Worm (Caenorhabditis elegans) whole organism, young adult: ENCODE data around the gene srt-41.

Experiments
- B0019.2 ChIP-seq: fragments of 200-800 bp; sonication (Bioruptor generic); conservative IDR thresholded peaks from 2 replicates; pipeline ENCODE4 v1.3.6; 2022; ENCODE audit warnings: missing genetic modification reagents, missing genetic modification characterization, missing compliant biosample characterization
- B0035.1 ChIP-seq: sonication (generic microtip); optimal IDR thresholded peaks from 2 replicates; lab custom pipeline; 2016; ENCODE audit warnings: missing genetic modification characterization, mild to moderate bottlenecking, missing compliant biosample characterization, missing genotype, missing genetic modification reagents
- F22D6.2 ChIP-seq: sonication (generic microtip); optimal IDR thresholded peaks from 2 replicates; lab custom pipeline; 2016; ENCODE audit warnings: mild to moderate bottlenecking, missing genetic modification characterization, missing compliant biosample characterization
- F33H1.4 ChIP-seq: fragments of 200-800 bp; sonication (Bioruptor generic); IDR thresholded peaks from 2 replicates; pipeline ENCODE4 v1.3.6; 2022; ENCODE audit warnings: missing genetic modification reagents, missing genetic modification characterization, missing compliant biosample characterization
- F52B5.7 ChIP-seq: sonication (generic microtip); optimal IDR thresholded peaks from 2 replicates; lab custom pipeline; 2016; ENCODE audit warnings: mild to moderate bottlenecking, missing genetic modification characterization, missing compliant biosample characterization
- K12H6.12 ChIP-seq: fragments of 200-800 bp; sonication (Bioruptor generic); optimal IDR thresholded peaks from 2 replicates; lab custom pipeline; 2018; ENCODE audit warnings: mild to moderate bottlenecking, missing genetic modification characterization, missing compliant biosample characterization
- T26A5.8 ChIP-seq: sonication (generic microtip); optimal IDR thresholded peaks from 2 replicates; lab custom pipeline; 2016; ENCODE audit warnings: missing genetic modification characterization, missing compliant biosample characterization
- Y67H2A.10 ChIP-seq: fragments of 200-800 bp; sonication (Bioruptor generic); conservative IDR thresholded peaks from 2 replicates; pipeline ENCODE4 v1.3.6; 2022; ENCODE audit warnings: missing genetic modification reagents, missing genetic modification characterization, missing compliant biosample characterization
- Y79H2A.3 ChIP-seq: fragments of 200-800 bp; sonication (Bioruptor generic); conservative IDR thresholded peaks from 2 replicates; pipeline ENCODE4 v1.3.6; 2022; ENCODE audit warnings: missing genetic modification reagents, missing genetic modification characterization, missing compliant biosample characterization
- ama-1 ChIP-seq, 3 experiments: fragments of 150-350 bp in 1 of 3; sonication (generic microtip) in 2 of 3; optimal IDR thresholded peaks; 2 replicates each; lab custom pipeline; 2014 to 2018; ENCODE audit warnings: missing biosample characterization in 2 of 3, missing genetic modification characterization in 2 of 3, missing genetic modification reagents in 2 of 3
- aptf-2 ChIP-seq: fragments of 200-800 bp; sonication (Bioruptor generic); conservative IDR thresholded peaks from 2 replicates; pipeline ENCODE4 v1.3.6; 2022; ENCODE audit warnings: missing genetic modification reagents, missing genetic modification characterization, missing compliant biosample characterization
- atf-7 ChIP-seq: sonication (generic microtip); optimal IDR thresholded peaks from 2 replicates; lab custom pipeline; 2017; ENCODE audit warnings: mild to moderate bottlenecking, missing genetic modification characterization, missing compliant biosample characterization
- ccch-3 ChIP-seq: fragments of 200-800 bp; sonication (Bioruptor generic); optimal IDR thresholded peaks from 2 replicates; lab custom pipeline; 2018; ENCODE audit warnings: mild to moderate bottlenecking, missing genetic modification characterization, missing compliant biosample characterization
- cebp-2 ChIP-seq: fragments of 200-800 bp; sonication (Bioruptor generic); IDR thresholded peaks from 2 replicates; pipeline ENCODE4 v1.3.6; 2022; ENCODE audit warnings: missing genetic modification characterization, missing compliant biosample characterization
- ceh-27 ChIP-seq: fragments of 200-800 bp; sonication (Bioruptor generic); optimal IDR thresholded peaks from 2 replicates; lab custom pipeline; 2018; ENCODE audit warnings: mild to moderate bottlenecking, missing genetic modification characterization, moderate library complexity, missing compliant biosample characterization
- ceh-40 ChIP-seq: fragments of 200-800 bp; sonication (Bioruptor generic); IDR thresholded peaks from 2 replicates; pipeline ENCODE4 v1.3.6; 2022; ENCODE audit warnings: missing genetic modification characterization, missing compliant biosample characterization
- ceh-91 ChIP-seq: fragments of 200-800 bp; sonication (Bioruptor generic); IDR thresholded peaks from 2 replicates; pipeline ENCODE4 v1.3.6; 2022; ENCODE audit warnings: missing genetic modification reagents, missing genetic modification characterization, missing compliant biosample characterization
- chd-7 ChIP-seq: sonication (generic microtip); optimal IDR thresholded peaks from 2 replicates; lab custom pipeline; 2016; ENCODE audit warnings: mild to moderate bottlenecking, missing genetic modification characterization, moderate library complexity, missing compliant biosample characterization
- die-1 ChIP-seq: sonication (generic microtip); optimal IDR thresholded peaks from 2 replicates; lab custom pipeline; 2016; ENCODE audit warnings: missing genotype, mild to moderate bottlenecking, missing genetic modification characterization, missing compliant biosample characterization
- dox-1 ChIP-seq: fragments of 200-800 bp; sonication (Bioruptor generic); IDR thresholded peaks from 2 replicates; pipeline ENCODE4 v1.3.6; 2022; ENCODE audit warnings: missing genetic modification reagents, missing genetic modification characterization, missing compliant biosample characterization
- dpff-1 ChIP-seq: sonication (generic microtip); optimal IDR thresholded peaks from 2 replicates; lab custom pipeline; 2017; ENCODE audit warnings: mild to moderate bottlenecking, missing genetic modification characterization, missing compliant biosample characterization
- efl-1 ChIP-seq: fragments of 150-350 bp; optimal IDR thresholded peaks from 2 replicates; lab custom pipeline; 2014; ENCODE audit warnings: missing biosample characterization, missing genetic modification reagents, missing genetic modification characterization
- ekl-4 ChIP-seq: fragments of 200-800 bp; sonication (Bioruptor generic); IDR thresholded peaks from 2 replicates; pipeline ENCODE4 v1.3.6; 2022; ENCODE audit warnings: missing genetic modification reagents, missing genetic modification characterization, missing compliant biosample characterization
- ets-4 ChIP-seq: fragments of 200-800 bp; sonication (Bioruptor generic); optimal IDR thresholded peaks from 2 replicates; lab custom pipeline; 2018; ENCODE audit warnings: mild to moderate bottlenecking, missing genetic modification characterization, missing compliant biosample characterization
- him-1 ChIP-seq: sonication (generic microtip); optimal IDR thresholded peaks from 2 replicates; lab custom pipeline; 2016; ENCODE audit warnings: missing genotype, missing genetic modification reagents, missing genetic modification characterization, missing compliant biosample characterization
- hlh-26 ChIP-seq: fragments of 200-800 bp; sonication (Bioruptor generic); conservative IDR thresholded peaks from 2 replicates; pipeline ENCODE4 v1.3.6; 2022; ENCODE audit warnings: missing genetic modification reagents, missing genetic modification characterization, missing compliant biosample characterization
- hmg-20 ChIP-seq: fragments of 200-800 bp; sonication (Bioruptor generic); IDR thresholded peaks from 2 replicates; pipeline ENCODE4 v1.3.6; 2022; ENCODE audit warnings: missing genetic modification reagents, missing genetic modification characterization, missing compliant biosample characterization
- lag-1 ChIP-seq: fragments of 200-800 bp; sonication (Bioruptor generic); IDR thresholded peaks from 2 replicates; pipeline ENCODE4 v1.3.6; 2022; ENCODE audit warnings: missing genetic modification reagents, missing genetic modification characterization, missing compliant biosample characterization
- lin-26 ChIP-seq: fragments of 200-800 bp; sonication (Bioruptor generic); IDR thresholded peaks from 2 replicates; pipeline ENCODE4 v1.3.6; 2022; ENCODE audit warnings: missing genetic modification reagents, missing genetic modification characterization, missing compliant biosample characterization
- lin-40 ChIP-seq: sonication (generic microtip); optimal IDR thresholded peaks from 2 replicates; lab custom pipeline; 2016; ENCODE audit warnings: missing genetic modification characterization, mild to moderate bottlenecking, missing compliant biosample characterization, missing genotype, missing genetic modification reagents
- madf-3 ChIP-seq: fragments of 200-800 bp; sonication (Bioruptor generic); IDR thresholded peaks from 2 replicates; pipeline ENCODE4 v1.3.6; 2022; ENCODE audit warnings: missing genetic modification reagents, missing genetic modification characterization, missing compliant biosample characterization
- mcd-1 ChIP-seq: fragments of 200-800 bp; sonication (Bioruptor generic); IDR thresholded peaks from 2 replicates; pipeline ENCODE4 v1.3.6; 2022; ENCODE audit warnings: missing genetic modification reagents, missing genetic modification characterization, missing compliant biosample characterization
- nhr-120 ChIP-seq: fragments of 200-800 bp; sonication (Bioruptor generic); IDR thresholded peaks from 2 replicates; pipeline ENCODE4 v1.3.6; 2022; ENCODE audit warnings: missing genetic modification characterization, missing compliant biosample characterization
- nhr-179 ChIP-seq: sonication (generic microtip); optimal IDR thresholded peaks from 2 replicates; lab custom pipeline; 2016; ENCODE audit warnings: mild to moderate bottlenecking, missing genetic modification characterization, missing compliant biosample characterization
- nhr-80 ChIP-seq: sonication (generic microtip); optimal IDR thresholded peaks from 2 replicates; lab custom pipeline; 2016; ENCODE audit warnings: missing genetic modification characterization, missing compliant biosample characterization
- pha-4 ChIP-seq: fragments of 150-350 bp; sonication (generic microtip); optimal IDR thresholded peaks from 2 replicates; lab custom pipeline; 2014; ENCODE audit warnings: missing biosample characterization, missing genetic modification reagents, missing genetic modification characterization
- sea-2 ChIP-seq: fragments of 200-800 bp; sonication (Bioruptor generic); IDR thresholded peaks from 2 replicates; pipeline ENCODE4 v1.3.6; 2022; ENCODE audit warnings: missing genetic modification characterization, missing compliant biosample characterization
- snpc-3.4 ChIP-seq: sonication (generic microtip); optimal IDR thresholded peaks from 2 replicates; lab custom pipeline; 2017; ENCODE audit warnings: missing genetic modification characterization, mild to moderate bottlenecking, missing compliant biosample characterization, antibody characterized with exemption, moderate library complexity, missing genotype, missing genetic modification reagents
- sptf-2 ChIP-seq: fragments of 200-800 bp; sonication (Bioruptor generic); optimal IDR thresholded peaks from 2 replicates; lab custom pipeline; 2018; ENCODE audit warnings: mild to moderate bottlenecking, missing genetic modification characterization, missing compliant biosample characterization
- tbp1 ChIP-seq: fragments of 200-800 bp; sonication (Bioruptor generic); optimal IDR thresholded peaks from 2 replicates; lab custom pipeline; 2018; ENCODE audit warnings: mild to moderate bottlenecking, missing genetic modification characterization, missing compliant biosample characterization
- unc-62 ChIP-seq: fragments of 150-350 bp; optimal IDR thresholded peaks from 2 replicates; lab custom pipeline; 2014; ENCODE audit warnings: missing biosample characterization, missing genetic modification reagents, missing genetic modification characterization
- xnd-1 ChIP-seq: sonication (generic microtip); optimal IDR thresholded peaks from 2 replicates; lab custom pipeline; 2016; ENCODE audit warnings: missing genotype, missing genetic modification reagents, missing genetic modification characterization, missing compliant biosample characterization
- zfh-2 ChIP-seq: fragments of 200-800 bp; sonication (Bioruptor generic); conservative IDR thresholded peaks from 2 replicates; pipeline ENCODE4 v1.3.6; 2022; ENCODE audit warnings: missing genetic modification reagents, missing genetic modification characterization, missing compliant biosample characterization
- ztf-26 ChIP-seq: sonication (generic microtip); optimal IDR thresholded peaks from 2 replicates; lab custom pipeline; 2017; ENCODE audit warnings: missing genetic modification characterization, missing compliant biosample characterization

Gene srt-41

ce11 chrV:1805724-1806316 is 2.9 kb upstream of the srt-41 start:
- TF ChIP-seq F33H1.4 (GFP tag; lab: Robert Waterston, UW) (no peak), nhr-179 (no peak), K12H6.12 (tag; lab: Kevin White, UChicago) (no peak), ztf-26 (peak; percentile 14), ceh-27 (GFP tag; lab: Kevin White, UChicago) (no peak), ccch-3 (GFP tag; lab: Kevin White, UChicago) (no peak), B0019.2 (no peak), ekl-4 (GFP tag; lab: Robert Waterston, UW) (no peak), ceh-91 (GFP tag; lab: Robert Waterston, UW) (no peak), cebp-2 (GFP tag; lab: Robert Waterston, UW) (no peak), sea-2 (GFP tag; lab: Robert Waterston, UW) (no peak), snpc-3.4 (tag; lab: Kevin White, UChicago) (no peak), hlh-26 (GFP tag; lab: Robert Waterston, UW) (no peak), ama-1 (optimal IDR thresholded peaks at IDR 0.05; lab: Kevin White, UChicago) (peak; percentile 29), ama-1 (GFP tag; optimal IDR thresholded peaks at IDR 0.05; lab: Kevin White, UChicago) (no peak), xnd-1 (tag; lab: Kevin White, UChicago) (no peak), atf-7 (no peak), dox-1 (GFP tag; lab: Robert Waterston, UW) (peak; percentile 32; the same call in 1 of the 2 replicates), F52B5.7 (tag; lab: Kevin White, UChicago) (no peak), T26A5.8 (tag; lab: Kevin White, UChicago) (no peak), aptf-2 (GFP tag; lab: Robert Waterston, UW) (no peak), nhr-80 (tag; lab: Kevin White, UChicago) (no peak), sptf-2 (peak; percentile 15), pha-4 (tag; lab: Kevin White, UChicago) (no peak), zfh-2 (0 out of 2 replicates have a peak, but pooled peaks have one; percentile 35)

- no peak for TF ChIP-seq ceh-91 (GFP tag; lab: Robert Waterston, UW)
- no peak for TF ChIP-seq efl-1 (GFP tag; lab: Kevin White, UChicago)
- TF ChIP-seq aptf-2 (GFP tag; lab: Robert Waterston, UW): no peak
- TF ChIP-seq Y67H2A.10: no peak
- no peak for TF ChIP-seq ets-4 (GFP tag; lab: Kevin White, UChicago)
- no peak for TF ChIP-seq Y79H2A.3
- peak; percentile 59 for TF ChIP-seq ztf-26
- no peak for TF ChIP-seq B0035.1 (tag; lab: Kevin White, UChicago)
- TF ChIP-seq K12H6.12 (tag; lab: Kevin White, UChicago): peak; percentile 34
- peak; percentile 38 for TF ChIP-seq chd-7
- TF ChIP-seq die-1: no peak
- no peak for TF ChIP-seq F33H1.4 (GFP tag; lab: Robert Waterston, UW)
- no peak for TF ChIP-seq dpff-1 (tag; lab: Kevin White, UChicago)
- peak; percentile 3 for TF ChIP-seq ama-1 (optimal IDR thresholded peaks at IDR 0.05; lab: Kevin White, UChicago)
- TF ChIP-seq ama-1 (GFP tag; optimal IDR thresholded peaks at IDR 0.05; lab: Kevin White, UChicago): no peak
- peak; percentile 33; the same call in 1 of the 2 replicates for TF ChIP-seq mcd-1 (GFP tag; lab: Robert Waterston, UW)
- TF ChIP-seq ceh-40 (GFP tag; lab: Robert Waterston, UW): no peak
- no peak for TF ChIP-seq nhr-120 (GFP tag; lab: Robert Waterston, UW)
- TF ChIP-seq unc-62 (GFP tag; lab: Kevin White, UChicago): no peak
- TF ChIP-seq madf-3: no peak
- TF ChIP-seq pha-4 (tag; lab: Kevin White, UChicago): no peak
- no peak for TF ChIP-seq ekl-4 (GFP tag; lab: Robert Waterston, UW)
- no peak for TF ChIP-seq F22D6.2 (tag; lab: Kevin White, UChicago)
- TF ChIP-seq nhr-179: no peak
- no peak for TF ChIP-seq hmg-20
- TF ChIP-seq him-1 (tag; lab: Kevin White, UChicago): no peak
- TF ChIP-seq lin-26: no peak
- TF ChIP-seq lag-1 (GFP tag; lab: Robert Waterston, UW): no peak
- peak; percentile 48 for TF ChIP-seq tbp1 (GFP tag; lab: Kevin White, UChicago)
- TF ChIP-seq B0019.2: no peak
- TF ChIP-seq lin-40 (tag; lab: Kevin White, UChicago): peak; percentile 24
Measured at ce11 chrV:1804645-1805559, 2.0 kb upstream of the srt-41 start, which contains the start of the genes hsp-16.2 and hsp-16.41. hsp-16.2 (minus strand) TSS chrV:1804957. hsp-16.41 (plus strand) TSS chrV:1805178.
